Fruit fly (Drosophila melanogaster) whole organism, embryonic: Measurements from ENCODE around the gene Gorab.
A peak's percentile ranks its signal among the peaks of the same experiment; 100 is the strongest.

Source experiments
- Aef1 ChIP-seq: fragments of 200-800 bp; sonication (Bioruptor generic); IDR thresholded peaks from 3 replicates; pipeline ENCODE4 v1.3.6; 2022; ENCODE audit warnings: missing biosample characterization, missing genetic modification characterization
- CG1024 ChIP-seq: fragments of 200-800 bp; sonication (Bioruptor generic); IDR thresholded peaks from 2 replicates; pipeline ENCODE4 v1.3.6; 2022; ENCODE audit warnings: missing biosample characterization, missing genetic modification characterization
- CG10959 ChIP-seq: fragments of 200-800 bp; sonication (Bioruptor generic); IDR thresholded peaks from 2 replicates; pipeline ENCODE4 v1.3.6; 2022; ENCODE audit warnings: missing biosample characterization, missing genetic modification characterization
- CG11093 ChIP-seq: fragments of 200-800 bp; sonication (Bioruptor generic); IDR thresholded peaks from 3 replicates; pipeline ENCODE4 v1.3.6; 2022; ENCODE audit warnings: missing biosample characterization, missing genetic modification characterization
- CG11504 ChIP-seq: fragments of 200-800 bp; sonication (Bioruptor generic); optimal IDR thresholded peaks from 3 replicates; lab custom pipeline; 2019; ENCODE audit warnings: missing biosample characterization, mild to moderate bottlenecking, missing genetic modification characterization, moderate library complexity
- CG11560 ChIP-seq: fragments of 200-800 bp; sonication (Bioruptor generic); IDR thresholded peaks from 3 replicates; pipeline ENCODE4 v1.3.6; 2022; ENCODE audit warnings: missing biosample characterization, missing genetic modification characterization
- CG12104 ChIP-seq: fragments of 200-800 bp; sonication (Bioruptor generic); optimal IDR thresholded peaks from 3 replicates; lab custom pipeline; 2016; ENCODE audit warnings: missing biosample characterization, missing genetic modification characterization
- CG12391 ChIP-seq: fragments of 200-800 bp; sonication (Bioruptor generic); optimal IDR thresholded peaks from 3 replicates; lab custom pipeline; 2018; ENCODE audit warnings: missing biosample characterization, mild to moderate bottlenecking, missing genetic modification characterization, moderate library complexity
- CG14050 ChIP-seq: fragments of 200-800 bp; sonication (Bioruptor generic); IDR thresholded peaks from 3 replicates; pipeline ENCODE4 v1.3.6; 2022; ENCODE audit warnings: missing biosample characterization, missing genetic modification characterization
- CG15269 ChIP-seq: fragments of 200-800 bp; sonication (Bioruptor generic); optimal IDR thresholded peaks from 2 replicates; lab custom pipeline; 2018; ENCODE audit warnings: missing biosample characterization, mild to moderate bottlenecking, missing genetic modification characterization, moderate library complexity
- CG15479 ChIP-seq: fragments of 200-800 bp; sonication (Bioruptor generic); optimal IDR thresholded peaks from 3 replicates; lab custom pipeline; 2019; ENCODE audit warnings: missing biosample characterization, mild to moderate bottlenecking, missing genetic modification characterization, moderate library complexity
- CG1647 ChIP-seq: fragments of 200-800 bp; sonication (Bioruptor generic); optimal IDR thresholded peaks from 3 replicates; lab custom pipeline; 2016; ENCODE audit warnings: missing biosample characterization, missing genetic modification characterization
- CG17568 ChIP-seq: fragments of 200-800 bp; sonication (Bioruptor generic); optimal IDR thresholded peaks from 2 replicates; lab custom pipeline; 2018; ENCODE audit warnings: missing biosample characterization, mild to moderate bottlenecking, missing genetic modification characterization, moderate library complexity
- CG2129 ChIP-seq: fragments of 200-800 bp; sonication (Bioruptor generic); IDR thresholded peaks from 2 replicates; pipeline ENCODE4 v1.3.6; 2022; ENCODE audit warnings: missing biosample characterization, missing genetic modification characterization; ENCODE audit not compliant: partially characterized antibody
- CG2889 ChIP-seq: fragments of 200-800 bp; sonication (Bioruptor generic); IDR thresholded peaks from 3 replicates; pipeline ENCODE4 v1.3.6; 2022; ENCODE audit warnings: missing biosample characterization, missing genetic modification characterization
- CG32532 ChIP-seq: fragments of 200-800 bp; sonication (Bioruptor generic); IDR thresholded peaks from 2 replicates; pipeline ENCODE4 v1.3.6; 2022; ENCODE audit warnings: missing biosample characterization, missing genetic modification characterization
- CG32772 ChIP-seq: fragments of 200-800 bp; sonication (Bioruptor generic); IDR thresholded peaks from 2 replicates; pipeline ENCODE4 v1.3.6; 2022; ENCODE audit warnings: missing biosample characterization, missing genetic modification characterization
- CG4404 ChIP-seq: fragments of 200-800 bp; sonication (Bioruptor generic); IDR thresholded peaks from 2 replicates; pipeline ENCODE4 v1.3.6; 2022; ENCODE audit warnings: missing biosample characterization, missing genetic modification characterization
- CG6254 ChIP-seq: fragments of 200-800 bp; sonication (Bioruptor generic); optimal IDR thresholded peaks from 3 replicates; lab custom pipeline; 2017; ENCODE audit warnings: mild to moderate bottlenecking, missing biosample characterization, missing genetic modification reagents, missing genetic modification characterization
- CG8089 ChIP-seq: fragments of 200-800 bp; sonication (Bioruptor generic); optimal IDR thresholded peaks from 3 replicates; lab custom pipeline; 2016; ENCODE audit warnings: missing biosample characterization, missing genetic modification characterization
- CG8359 ChIP-seq: fragments of 200-800 bp; sonication (Bioruptor generic); optimal IDR thresholded peaks from 2 replicates; lab custom pipeline; 2017; ENCODE audit warnings: missing biosample characterization, mild to moderate bottlenecking, missing genetic modification characterization, borderline replicate concordance
- CTCF ChIP-seq: fragments of 200-800 bp; sonication (Bioruptor generic); optimal IDR thresholded peaks from 2 replicates; lab custom pipeline; 2017; ENCODE audit warnings: missing biosample characterization, mild to moderate bottlenecking, missing genetic modification characterization, moderate library complexity
- CoRest ChIP-seq: fragments of 200-800 bp; sonication (Bioruptor generic); optimal IDR thresholded peaks from 3 replicates; lab custom pipeline; 2018; ENCODE audit warnings: missing biosample characterization, mild to moderate bottlenecking, missing genetic modification characterization, moderate library complexity
- Dip2 ChIP-seq: fragments of 200-800 bp; sonication (Bioruptor generic); IDR thresholded peaks from 2 replicates; pipeline ENCODE4 v1.3.6; 2022; ENCODE audit warnings: missing biosample characterization, missing genetic modification characterization
- Doc3 ChIP-seq: fragments of 200-800 bp; sonication (Bioruptor generic); IDR thresholded peaks from 3 replicates; pipeline ENCODE4 v1.3.6; 2022; ENCODE audit warnings: missing biosample characterization, missing genetic modification characterization; ENCODE audit not compliant: partially characterized antibody
- Drgx ChIP-seq: fragments of 200-800 bp; sonication (Bioruptor generic); IDR thresholded peaks from 2 replicates; pipeline ENCODE4 v1.3.6; 2022; ENCODE audit warnings: missing biosample characterization, missing genetic modification characterization
- E2f2 ChIP-seq: fragments of 200-800 bp; sonication (Bioruptor generic); IDR thresholded peaks from 2 replicates; pipeline ENCODE4 v1.3.6; 2022; ENCODE audit warnings: missing biosample characterization, missing genetic modification characterization
- Ets65A ChIP-seq: fragments of 200-800 bp; sonication (Bioruptor generic); peaks from one replicate; lab custom pipeline; 2016; ENCODE audit warnings: missing biosample characterization, missing genetic modification characterization
- GATAe ChIP-seq: fragments of 200-800 bp; sonication (Bioruptor generic); conservative IDR thresholded peaks from 2 replicates; pipeline ENCODE4 v1.3.6; 2022; ENCODE audit warnings: missing biosample characterization, missing genetic modification characterization
- HLH3B ChIP-seq: fragments of 200-800 bp; sonication (Bioruptor generic); IDR thresholded peaks from 2 replicates; pipeline ENCODE4 v1.3.6; 2022; ENCODE audit warnings: missing biosample characterization, missing genetic modification characterization
- MESR4 ChIP-seq: fragments of 200-800 bp; sonication (Bioruptor generic); optimal IDR thresholded peaks from 2 replicates; lab custom pipeline; 2018; ENCODE audit warnings: missing biosample characterization, mild to moderate bottlenecking, missing genetic modification characterization, moderate library complexity
- Max ChIP-seq: fragments of 200-800 bp; sonication (Bioruptor generic); optimal IDR thresholded peaks from 2 replicates; lab custom pipeline; 2016; ENCODE audit warnings: missing biosample characterization, mild to moderate bottlenecking, missing genetic modification characterization
- Spps ChIP-seq: fragments of 200-800 bp; sonication (Bioruptor generic); optimal IDR thresholded peaks from 2 replicates; lab custom pipeline; 2018; ENCODE audit warnings: missing biosample characterization, mild to moderate bottlenecking, missing genetic modification characterization
- Xbp1 ChIP-seq: fragments of 200-800 bp; sonication (Bioruptor generic); optimal IDR thresholded peaks from 3 replicates; lab custom pipeline; 2016; ENCODE audit warnings: missing biosample characterization, mild to moderate bottlenecking, missing genetic modification characterization
- abd-A ChIP-seq: fragments of 200-800 bp; sonication (Bioruptor generic); optimal IDR thresholded peaks from 3 replicates; lab custom pipeline; 2019; ENCODE audit warnings: missing biosample characterization, mild to moderate bottlenecking, missing genetic modification characterization, moderate library complexity
- amos ChIP-seq: fragments of 200-800 bp; sonication (Bioruptor generic); IDR thresholded peaks from 2 replicates; pipeline ENCODE4 v1.3.6; 2022; ENCODE audit warnings: missing biosample characterization, missing genetic modification characterization; ENCODE audit not compliant: partially characterized antibody
- ash1 ChIP-seq: fragments of 200-800 bp; sonication (Bioruptor generic); optimal IDR thresholded peaks from 2 replicates; lab custom pipeline; 2018; ENCODE audit warnings: missing biosample characterization, mild to moderate bottlenecking, missing genetic modification characterization
- cato ChIP-seq: fragments of 200-800 bp; sonication (Bioruptor generic); optimal IDR thresholded peaks from 2 replicates; lab custom pipeline; 2016; ENCODE audit warnings: missing biosample characterization, missing genetic modification characterization, borderline replicate concordance
- corto ChIP-seq: fragments of 200-800 bp; sonication (Bioruptor generic); optimal IDR thresholded peaks from 2 replicates; lab custom pipeline; 2016; ENCODE audit warnings: missing biosample characterization, mild to moderate bottlenecking, missing genetic modification characterization, moderate library complexity
- fd96Cb ChIP-seq: fragments of 200-800 bp; sonication (Bioruptor generic); optimal IDR thresholded peaks from 2 replicates; lab custom pipeline; 2018; ENCODE audit warnings: missing biosample characterization, mild to moderate bottlenecking, missing genetic modification characterization, moderate library complexity
- h ChIP-seq: fragments of >200 bp; optimal IDR thresholded peaks from 2 replicates; lab custom pipeline; 2017
- ind ChIP-seq: fragments of 200-800 bp; sonication (Bioruptor generic); optimal IDR thresholded peaks from 3 replicates; lab custom pipeline; 2016; ENCODE audit warnings: missing biosample characterization, missing genetic modification characterization
- insv ChIP-seq, 2 experiments: fragments of 200-800 bp; sonication (Bioruptor generic); optimal IDR thresholded peaks; 3 replicates each; lab custom pipeline; 2016 to 2018; ENCODE audit warnings: missing biosample characterization in 2 of 2, missing genetic modification characterization in 2 of 2
- ken ChIP-seq: fragments of 200-800 bp; sonication (Bioruptor generic); IDR thresholded peaks from 3 replicates; pipeline ENCODE4 v1.3.6; 2022; ENCODE audit warnings: missing biosample characterization, missing genetic modification characterization
- knrl ChIP-seq: fragments of 200-800 bp; sonication (Bioruptor generic); IDR thresholded peaks from 3 replicates; pipeline ENCODE4 v1.3.6; 2022; ENCODE audit warnings: missing biosample characterization, missing genetic modification characterization; ENCODE audit not compliant: partially characterized antibody
- lov ChIP-seq, 2 experiments: fragments of 200-800 bp in 1 of 2; fragments of >200 bp in 1 of 2; sonication (Bioruptor generic) in 1 of 2; IDR thresholded peaks in 1 of 2; optimal IDR thresholded peaks in 1 of 2; 2 replicates in 1 of 2; 3 replicates in 1 of 2; pipeline versions ENCODE4 v1.3.6 to Lab custom; 2017 to 2022; ENCODE audit warnings: missing biosample characterization in 1 of 2, missing genetic modification characterization in 1 of 2
- maf-S ChIP-seq: fragments of 200-800 bp; sonication (Bioruptor generic); optimal IDR thresholded peaks from 2 replicates; lab custom pipeline; 2016; ENCODE audit warnings: missing biosample characterization, missing genetic modification characterization
- mam ChIP-seq: fragments of 200-800 bp; sonication (Bioruptor generic); optimal IDR thresholded peaks from 3 replicates; lab custom pipeline; 2016; ENCODE audit warnings: missing biosample characterization, missing genetic modification characterization
- mld ChIP-seq: fragments of 200-800 bp; sonication (Bioruptor generic); IDR thresholded peaks from 3 replicates; pipeline ENCODE4 v1.3.6; 2022; ENCODE audit warnings: missing biosample characterization, missing genetic modification characterization; ENCODE audit not compliant: partially characterized antibody
- pho ChIP-seq: fragments of 200-800 bp; sonication (Bioruptor generic); optimal IDR thresholded peaks from 2 replicates; lab custom pipeline; 2016; ENCODE audit warnings: missing biosample characterization, missing genetic modification characterization
- sens ChIP-seq: fragments of 200-800 bp; sonication (Bioruptor generic); peaks from one replicate; lab custom pipeline; 2016; ENCODE audit warnings: missing biosample characterization, missing genetic modification characterization
- so ChIP-seq: fragments of 200-800 bp; sonication (Bioruptor generic); IDR thresholded peaks from 3 replicates; pipeline ENCODE4 v1.3.6; 2022; ENCODE audit warnings: missing biosample characterization, missing genetic modification characterization
- stwl ChIP-seq: fragments of 200-800 bp; sonication (Bioruptor generic); optimal IDR thresholded peaks from 3 replicates; lab custom pipeline; 2018; ENCODE audit warnings: missing biosample characterization, mild to moderate bottlenecking, missing genetic modification characterization, moderate library complexity
- trem ChIP-seq: fragments of 200-800 bp; optimal IDR thresholded peaks from 3 replicates; lab custom pipeline; 2019; ENCODE audit warnings: missing biosample characterization, mild to moderate bottlenecking, missing genetic modification characterization, moderate library complexity
- tup ChIP-seq: fragments of 200-800 bp; sonication (Bioruptor generic); optimal IDR thresholded peaks from 2 replicates; lab custom pipeline; 2016; ENCODE audit warnings: missing biosample characterization, mild to moderate bottlenecking, missing genetic modification characterization, moderate library complexity
- vvl ChIP-seq: fragments of 200-800 bp; sonication (Bioruptor generic); IDR thresholded peaks from 2 replicates; pipeline ENCODE4 v1.3.6; 2022; ENCODE audit warnings: missing biosample characterization, missing genetic modification characterization

Gorab gene

dm6 chr3L:17407073-17407472 lies 21.6 kb downstream of the Gorab start (continued):
- TF ChIP-seq cato = no peak
- TF ChIP-seq knrl = peak; percentile 40; the same call in 2 of the 3 replicates
- no peak for TF ChIP-seq Dip2 (GFP tag; lab: Robert Waterston, UW)
- TF ChIP-seq fd96Cb (tag; lab: Kevin White, UChicago) = no peak
- TF ChIP-seq CG2129 (GFP tag; lab: Robert Waterston, UW) = no peak
- TF ChIP-seq CG6254 = no peak
- TF ChIP-seq ken (GFP tag; lab: Robert Waterston, UW) = no peak
- peak; percentile 18 for TF ChIP-seq trem
- TF ChIP-seq CG32772 = no peak
- peak; percentile 52 for TF ChIP-seq sens (GFP tag; lab: Kevin White, UChicago)
- no peak for TF ChIP-seq CG12104 (GFP tag; lab: Kevin White, UChicago)
- no peak for TF ChIP-seq ash1
- TF ChIP-seq CG12391 = no peak
- TF ChIP-seq Max (GFP tag; lab: Kevin White, UChicago) = no peak
- TF ChIP-seq abd-A (tag; lab: Kevin White, UChicago) = peak; percentile 7
- TF ChIP-seq h = no peak
- peak; percentile 61; the same call in 1 of the 2 replicates for TF ChIP-seq vvl
- no peak for TF ChIP-seq Xbp1
- no peak for TF ChIP-seq CG17568 (GFP tag; lab: Kevin White, UChicago)
- TF ChIP-seq stwl = peak; percentile 63
- TF ChIP-seq Drgx (GFP tag; lab: Robert Waterston, UW) = no peak
- TF ChIP-seq CG11504 (tag; lab: Kevin White, UChicago) = no peak
- TF ChIP-seq insv (GFP tag; optimal IDR thresholded peaks at IDR 0.05; lab: Kevin White, UChicago) = no peak
- no peak for TF ChIP-seq CG8089 (GFP tag; lab: Kevin White, UChicago)
- TF ChIP-seq ind = no peak
- no peak for TF ChIP-seq mam (GFP tag; lab: Kevin White, UChicago)
- no peak for TF ChIP-seq lov (optimal IDR thresholded peaks at IDR 0.05; lab: Kevin White, UChicago)
- no peak for TF ChIP-seq lov (GFP tag; IDR thresholded peaks at IDR 0.05; lab: Robert Waterston, UW)
- TF ChIP-seq Aef1 (GFP tag; lab: Robert Waterston, UW) = no peak
- no peak for TF ChIP-seq CG15269 (tag; lab: Kevin White, UChicago)
- TF ChIP-seq HLH3B (GFP tag; lab: Robert Waterston, UW) = no peak
- no peak for TF ChIP-seq maf-S (GFP tag; lab: Kevin White, UChicago)
- no peak for TF ChIP-seq CG1024 (GFP tag; lab: Robert Waterston, UW)
- TF ChIP-seq Ets65A (GFP tag; lab: Kevin White, UChicago) = no peak
- peak; percentile 59 for TF ChIP-seq amos
- no peak for TF ChIP-seq CG2889
- no peak for TF ChIP-seq CG11093
- TF ChIP-seq CG4404 (GFP tag; lab: Robert Waterston, UW) = no peak
- no peak for TF ChIP-seq CG11560 (tag; lab: Robert Waterston, UW)
- no peak for TF ChIP-seq MESR4 (GFP tag; lab: Kevin White, UChicago)
- TF ChIP-seq GATAe (GFP tag; lab: Robert Waterston, UW) = no peak
- TF ChIP-seq CG32532 (GFP tag; lab: Robert Waterston, UW) = no peak
- peak; percentile 76 for TF ChIP-seq CTCF
- TF ChIP-seq CoRest (tag; lab: Kevin White, UChicago) = peak; percentile 3

- TF ChIP-seq so (GFP tag; lab: Robert Waterston, UW) = 0 out of 3 replicates have a peak, but pooled peaks have one; percentile 25
- TF ChIP-seq tup (GFP tag; lab: Kevin White, UChicago) = no peak
- no peak for TF ChIP-seq CG8359 (GFP tag; lab: Kevin White, UChicago)
- TF ChIP-seq CG10959 (GFP tag; lab: Robert Waterston, UW) = no peak
- no peak for TF ChIP-seq CG1647 (GFP tag; lab: Kevin White, UChicago)
- TF ChIP-seq CG14050 (GFP tag; lab: Robert Waterston, UW) = peak; percentile 21; the same call in 1 of the 3 replicates
- TF ChIP-seq CG15479 = no peak
- TF ChIP-seq Doc3 (GFP tag; lab: Robert Waterston, UW) = no peak
- TF ChIP-seq mld (GFP tag; lab: Robert Waterston, UW) = no peak
- TF ChIP-seq Spps = no peak
- no peak for TF ChIP-seq corto (GFP tag; lab: Kevin White, UChicago)
- TF ChIP-seq E2f2 = no peak
- TF ChIP-seq pho = no peak
Observed at dm6 chr3L:17404646-17405045, 24.0 kb downstream of the Gorab start.
